Worm (Caenorhabditis elegans): Measurements from ENCODE around the gene nspe-4.
A peak's percentile ranks its signal among the peaks of the same experiment; 100 is the strongest.

nspe-4 gene

ce11 chrII:12636602-12637001 is 24.3 kb downstream of the nspe-4 start, which contains the start of gene nhr-234:
Gene nhr-234, plus strand, starts transcription at chrII:12636678.
- no peak for TF ChIP-seq pag-3 (tag; optimal IDR thresholded peaks at IDR 0.05; ENCODE audit: borderline replicate concordance)
- TF ChIP-seq ceh-18 (tag; optimal IDR thresholded peaks at IDR 0.05), result no peak
- no peak for TF ChIP-seq pha-4 (tag; optimal IDR thresholded peaks at IDR 0.05)
- TF ChIP-seq dve-1 (tag; optimal IDR thresholded peaks at IDR 0.05), result peak; percentile 68
- TF ChIP-seq elt-2 (tag; optimal IDR thresholded peaks at IDR 0.05), result no peak

ce11 chrII:12640370-12640769 is 28.1 kb downstream of the nspe-4 start, which contains the start of gene nhr-235:
Gene nhr-235, plus strand, starts transcription at chrII:12640670.
- no peak for TF ChIP-seq npax-4 (tag; optimal IDR thresholded peaks at IDR 0.05)
- no peak for TF ChIP-seq pha-2 (tag; optimal IDR thresholded peaks at IDR 0.05)
- no peak for TF ChIP-seq ceh-18 (tag; optimal IDR thresholded peaks at IDR 0.05)
- TF ChIP-seq ceh-30 (tag; optimal IDR thresholded peaks at IDR 0.05), result no peak
- no peak for TF ChIP-seq lin-11 (tag; optimal IDR thresholded peaks at IDR 0.05)
- no peak for TF ChIP-seq unc-55 (GFP tag; optimal IDR thresholded peaks at IDR 0.05)
- no peak for TF ChIP-seq mec-3 (tag; optimal IDR thresholded peaks at IDR 0.05; ENCODE audit: borderline replicate concordance)
- TF ChIP-seq nhr-232 (tag; optimal IDR thresholded peaks at IDR 0.05), result no peak
- no peak for TF ChIP-seq ahr-1 (tag; optimal IDR thresholded peaks at IDR 0.05)
- TF ChIP-seq pag-3 (tag; optimal IDR thresholded peaks at IDR 0.05; ENCODE audit: borderline replicate concordance), result no peak
- no peak for TF ChIP-seq tbx-7 (tag; optimal IDR thresholded peaks at IDR 0.05)
- no peak for TF ChIP-seq rnt-1 (tag; optimal IDR thresholded peaks at IDR 0.05)

ce11 chrII:12654447-12654846 is 42.1 kb downstream of the nspe-4 start, which contains the start of gene rgs-4:
Gene rgs-4, plus strand, starts transcription at chrII:12654747.
- TF ChIP-seq gmeb-2 (tag; optimal IDR thresholded peaks at IDR 0.05), result no peak
- no peak for TF ChIP-seq unc-86 (tag; optimal IDR thresholded peaks at IDR 0.05)
- TF ChIP-seq hlh-6 (tag; optimal IDR thresholded peaks at IDR 0.05), result no peak
- no peak for TF ChIP-seq hlh-30 (tag; optimal IDR thresholded peaks at IDR 0.05; ENCODE audit: insufficient read depth)
- no peak for TF ChIP-seq rnt-1 (tag; optimal IDR thresholded peaks at IDR 0.05)
- TF ChIP-seq fkh-10 (GFP tag; optimal IDR thresholded peaks at IDR 0.05), result no peak
- no peak for TF ChIP-seq ceh-9 (tag; optimal IDR thresholded peaks at IDR 0.05)
- TF ChIP-seq sdc-2 (tag; optimal IDR thresholded peaks at IDR 0.05), result no peak
- no peak for TF ChIP-seq pqm-1 (tag; optimal IDR thresholded peaks at IDR 0.05)
- TF ChIP-seq sox-4 (tag; optimal IDR thresholded peaks at IDR 0.05), result no peak
- no peak for TF ChIP-seq elt-4 (tag; optimal IDR thresholded peaks at IDR 0.05)
- TF ChIP-seq pat-9 (tag; optimal IDR thresholded peaks at IDR 0.05), result no peak
- no peak for TF ChIP-seq C38D4.7 (GFP tag; optimal IDR thresholded peaks at IDR 0.05)
- TF ChIP-seq lim-6 (tag; optimal IDR thresholded peaks at IDR 0.05), result no peak
- TF ChIP-seq ceh-34 (tag; optimal IDR thresholded peaks at IDR 0.05), result no peak
- no peak for TF ChIP-seq eyg-1 (tag; optimal IDR thresholded peaks at IDR 0.05)
- TF ChIP-seq unc-3 (GFP tag; conservative IDR thresholded peaks at IDR 0.05), result no peak
- TF ChIP-seq unc-3 (tag; optimal IDR thresholded peaks at IDR 0.05), result no peak

DNA sequence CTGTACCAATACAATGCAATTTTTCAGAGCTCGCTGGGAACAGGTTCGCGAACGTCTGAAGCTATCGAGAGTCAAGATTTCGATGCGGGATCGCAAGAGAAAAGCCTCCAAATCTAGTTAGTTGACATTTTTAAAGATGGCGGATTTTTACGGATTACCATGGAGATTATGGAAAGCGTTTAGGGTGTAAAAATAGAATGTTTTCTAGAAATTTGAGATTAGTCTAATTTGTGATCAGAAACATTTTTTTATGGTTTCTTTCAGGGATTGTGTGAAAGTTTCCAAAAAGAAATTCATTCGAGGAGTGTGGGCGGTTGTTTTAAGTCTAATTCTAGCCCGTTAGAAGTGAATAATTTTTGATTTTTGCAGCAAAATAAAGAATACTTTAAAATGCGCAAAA is 43.5 kb downstream of the nspe-4 start:
- TF ChIP-seq F13H6.1 (tag; optimal IDR thresholded peaks at IDR 0.05), result no peak
- no peak for TF ChIP-seq ceh-34 (tag; optimal IDR thresholded peaks at IDR 0.05)
- TF ChIP-seq ceh-14 (tag; optimal IDR thresholded peaks at IDR 0.05), result no peak
- TF ChIP-seq nfya-1 (tag; optimal IDR thresholded peaks at IDR 0.05), result no peak
- no peak for TF ChIP-seq zip-5 (tag; optimal IDR thresholded peaks at IDR 0.05)
- no peak for TF ChIP-seq T23F11.4 (GFP tag; optimal IDR thresholded peaks at IDR 0.05)
- no peak for TF ChIP-seq ceh-2 (tag; optimal IDR thresholded peaks at IDR 0.05)
- TF ChIP-seq che-1 (tag; optimal IDR thresholded peaks at IDR 0.05), result no peak
- TF ChIP-seq K02D7.2 (tag; optimal IDR thresholded peaks at IDR 0.05), result no peak
- no peak for TF ChIP-seq unc-86 (tag; optimal IDR thresholded peaks at IDR 0.05)
- no peak for TF ChIP-seq ets-4 (tag; optimal IDR thresholded peaks at IDR 0.05)
- TF ChIP-seq mec-3 (tag; optimal IDR thresholded peaks at IDR 0.05; ENCODE audit: borderline replicate concordance), result no peak
- TF ChIP-seq ceh-24 (tag; optimal IDR thresholded peaks at IDR 0.05), result no peak
- TF ChIP-seq C08G9.2 (tag; optimal IDR thresholded peaks at IDR 0.05), result no peak
- no peak for TF ChIP-seq ceh-22 (tag; optimal IDR thresholded peaks at IDR 0.05)
- no peak for TF ChIP-seq ahr-1 (tag; optimal IDR thresholded peaks at IDR 0.05)
- no peak for TF ChIP-seq ceh-30 (tag; optimal IDR thresholded peaks at IDR 0.05)
- TF ChIP-seq hlh-8 (tag; optimal IDR thresholded peaks at IDR 0.05), result no peak

All from whole organism, late embryonic.